Worm (Caenorhabditis elegans): Measurements from ENCODE around the gene rml-1.

DNA sequence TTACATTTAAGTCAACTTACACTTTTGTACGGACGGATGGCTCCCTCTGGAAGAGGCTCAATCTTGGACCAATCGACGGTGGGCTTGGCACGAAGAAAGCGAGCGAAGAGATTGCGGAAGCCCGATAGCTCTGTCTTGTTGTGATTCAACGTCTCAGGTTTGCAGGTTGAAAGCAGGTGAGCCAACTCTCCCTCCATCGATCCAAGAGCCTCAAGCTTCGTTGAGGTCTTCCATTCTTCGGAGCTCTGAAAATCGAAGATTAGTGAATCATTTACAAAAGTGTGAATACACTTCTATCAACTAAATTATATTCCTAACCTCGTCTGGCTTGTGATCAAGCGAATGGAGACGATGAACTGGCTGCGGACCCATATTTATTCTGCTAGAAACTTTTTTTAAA, 2.1 kb downstream of the rml-1 start:
- TF ChIP-seq dao-5 (tag; optimal IDR thresholded peaks at IDR 0.05) (no peak), him-1 (tag; optimal IDR thresholded peaks at IDR 0.05) (no peak)

Measured in whole organism, L4/young adult.